Worm (Caenorhabditis elegans): Measurements from ENCODE around the gene pnk-4.

pnk-4 gene

DNA sequence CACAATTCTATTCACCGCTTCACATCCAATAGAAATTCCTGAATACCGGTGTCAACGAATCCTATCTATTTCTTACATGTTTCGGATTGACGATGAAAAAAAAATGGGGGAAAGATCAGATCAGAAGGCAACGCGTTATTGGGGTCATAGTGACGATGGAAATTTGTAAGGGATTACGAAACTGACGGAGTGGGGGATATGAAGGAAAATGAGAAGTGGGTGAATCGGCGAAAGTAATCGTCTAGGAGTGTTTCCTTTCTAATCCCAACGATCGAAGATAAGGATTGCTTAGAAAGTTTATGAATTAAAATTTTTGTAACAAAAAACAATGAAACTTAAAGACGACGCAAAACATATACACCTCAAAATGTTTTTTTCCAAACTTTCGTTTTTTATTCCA, 11.3 kb downstream of the pnk-4 start:
- TF ChIP-seq tbx-11 (GFP tag; IDR thresholded peaks at IDR 0.05) (no peak), B0310.2 (tag; optimal IDR thresholded peaks at IDR 0.05) (no peak), aly-1 (tag; optimal IDR thresholded peaks at IDR 0.05) (no peak), hnd-1 (tag; optimal IDR thresholded peaks at IDR 0.05) (no peak), tra-4 (tag; optimal IDR thresholded peaks at IDR 0.05) (no peak), ets-7 (tag; optimal IDR thresholded peaks at IDR 0.05) (no peak), flt-1 (GFP tag; IDR thresholded peaks at IDR 0.05) (no peak), ceh-36 (tag; optimal IDR thresholded peaks at IDR 0.05) (no peak), tbx-37 (GFP tag; conservative IDR thresholded peaks at IDR 0.05) (no peak), sea-1 (GFP tag; conservative IDR thresholded peaks at IDR 0.05) (no peak), F13C5.2 (tag; optimal IDR thresholded peaks at IDR 0.05) (no peak), ceh-13 (GFP tag; optimal IDR thresholded peaks at IDR 0.05) (no peak), hmbx-1 (tag; optimal IDR thresholded peaks at IDR 0.05) (no peak), ama-1 (optimal IDR thresholded peaks at IDR 0.05) (no peak), scrt-1 (GFP tag; IDR thresholded peaks at IDR 0.05) (no peak), pes-1 (GFP tag; IDR thresholded peaks at IDR 0.05) (no peak), hmg-4 (GFP tag; optimal IDR thresholded peaks at IDR 0.05) (no peak)

DNA sequence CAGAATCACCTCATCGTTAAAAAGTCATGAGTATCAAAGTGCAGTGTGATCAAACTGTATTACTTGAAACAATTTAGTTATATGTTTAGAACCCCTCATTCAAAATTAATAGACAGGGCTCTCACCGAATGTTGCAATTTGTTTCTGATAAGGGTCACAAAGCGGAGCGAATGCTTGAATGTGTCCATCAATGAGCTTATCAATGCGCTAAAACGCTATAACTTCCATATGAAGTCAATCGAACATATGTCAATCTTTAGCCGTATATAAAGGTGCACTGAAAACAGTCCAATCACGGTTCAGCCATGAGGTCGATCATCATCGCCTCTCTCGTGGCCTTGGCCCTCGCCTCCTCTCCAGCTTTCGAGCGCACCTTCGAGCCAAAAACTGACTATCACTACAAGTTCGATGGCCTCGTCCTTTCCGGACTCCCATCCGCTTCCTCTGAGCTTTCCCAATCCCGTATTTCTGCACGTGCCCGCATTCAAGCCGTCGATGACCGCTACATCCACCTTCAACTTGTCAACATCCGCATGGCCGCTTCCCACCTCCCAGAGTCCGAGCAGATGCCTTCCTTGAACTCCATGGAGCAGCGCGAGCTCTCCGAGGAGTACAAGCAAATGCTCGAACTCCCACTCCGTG, 13.2 kb downstream of the pnk-4 start, which contains the start of gene vit-2:
Gene vit-2, plus strand, starts transcription at position 305 of the 642 bp plus-strand sequence.
- TF ChIP-seq scrt-1 (GFP tag; IDR thresholded peaks at IDR 0.05) (no peak), ceh-36 (tag; optimal IDR thresholded peaks at IDR 0.05) (no peak), hnd-1 (tag; optimal IDR thresholded peaks at IDR 0.05) (no peak), aly-1 (tag; optimal IDR thresholded peaks at IDR 0.05) (no peak), ets-7 (tag; optimal IDR thresholded peaks at IDR 0.05) (no peak), hmbx-1 (tag; optimal IDR thresholded peaks at IDR 0.05) (no peak)

DNA sequence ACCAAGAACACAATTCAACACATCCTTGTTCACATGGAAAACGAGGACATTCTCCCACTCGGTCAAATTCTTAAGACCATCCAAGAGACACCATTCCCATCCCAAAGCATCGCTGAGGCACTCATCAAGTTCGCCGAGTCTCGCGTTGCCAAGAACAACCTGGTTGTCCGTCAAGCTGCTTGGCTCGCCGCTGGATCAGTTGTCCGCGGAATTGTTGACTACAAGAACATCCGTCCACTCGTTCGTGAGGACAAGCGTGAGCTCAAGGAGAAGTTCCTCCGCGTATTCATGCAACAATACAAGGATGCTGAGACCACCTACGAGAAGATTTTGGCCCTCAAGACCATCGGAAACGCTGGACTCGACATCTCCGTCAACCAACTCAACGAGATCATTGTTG, 14.7 kb downstream of the pnk-4 start:
- TF ChIP-seq pes-1 (GFP tag; IDR thresholded peaks at IDR 0.05) (no peak), hnd-1 (tag; optimal IDR thresholded peaks at IDR 0.05) (no peak), tbx-37 (GFP tag; conservative IDR thresholded peaks at IDR 0.05) (no peak), F13C5.2 (tag; optimal IDR thresholded peaks at IDR 0.05) (no peak), hmg-4 (GFP tag; optimal IDR thresholded peaks at IDR 0.05) (no peak), scrt-1 (GFP tag; IDR thresholded peaks at IDR 0.05) (no peak), sea-1 (GFP tag; conservative IDR thresholded peaks at IDR 0.05) (no peak), ama-1 (optimal IDR thresholded peaks at IDR 0.05) (no peak), B0310.2 (tag; optimal IDR thresholded peaks at IDR 0.05) (no peak), flt-1 (GFP tag; IDR thresholded peaks at IDR 0.05) (no peak), tbx-11 (GFP tag; IDR thresholded peaks at IDR 0.05) (no peak), hmbx-1 (tag; optimal IDR thresholded peaks at IDR 0.05) (no peak), ets-7 (tag; optimal IDR thresholded peaks at IDR 0.05) (no peak), aly-1 (tag; optimal IDR thresholded peaks at IDR 0.05) (no peak), ceh-13 (GFP tag; optimal IDR thresholded peaks at IDR 0.05) (no peak), tra-4 (tag; optimal IDR thresholded peaks at IDR 0.05) (no peak), ceh-36 (tag; optimal IDR thresholded peaks at IDR 0.05) (no peak)

DNA sequence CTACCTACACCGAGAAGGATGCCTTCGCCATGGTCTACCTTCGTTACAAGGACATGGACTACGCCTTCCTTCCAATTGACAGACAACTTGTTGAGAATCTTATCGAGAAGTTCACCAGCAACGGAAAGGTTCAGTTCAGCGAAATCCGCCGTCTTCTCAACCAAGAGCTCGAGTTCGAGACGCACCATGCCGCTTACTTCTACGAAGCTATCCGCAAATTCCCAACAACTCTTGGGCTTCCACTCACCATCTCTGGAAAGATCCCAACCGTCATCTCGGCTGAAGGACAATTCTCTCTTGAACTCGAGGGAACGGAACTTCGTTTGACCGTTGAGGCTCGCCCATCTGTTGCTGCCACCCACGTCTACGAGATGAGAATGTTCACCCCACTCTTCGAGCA, 15.8 kb downstream of the pnk-4 start:
- TF ChIP-seq hmg-4 (GFP tag; optimal IDR thresholded peaks at IDR 0.05) (no peak), tra-4 (tag; optimal IDR thresholded peaks at IDR 0.05) (no peak), tbx-37 (GFP tag; conservative IDR thresholded peaks at IDR 0.05) (no peak), flt-1 (GFP tag; IDR thresholded peaks at IDR 0.05) (no peak), ceh-13 (GFP tag; optimal IDR thresholded peaks at IDR 0.05) (no peak), aly-1 (tag; optimal IDR thresholded peaks at IDR 0.05) (no peak), ama-1 (optimal IDR thresholded peaks at IDR 0.05) (no peak), scrt-1 (GFP tag; IDR thresholded peaks at IDR 0.05) (no peak), tbx-11 (GFP tag; IDR thresholded peaks at IDR 0.05) (no peak), ets-7 (tag; optimal IDR thresholded peaks at IDR 0.05) (no peak), hnd-1 (tag; optimal IDR thresholded peaks at IDR 0.05) (no peak), ceh-36 (tag; optimal IDR thresholded peaks at IDR 0.05) (no peak), hmbx-1 (tag; optimal IDR thresholded peaks at IDR 0.05) (no peak)

DNA sequence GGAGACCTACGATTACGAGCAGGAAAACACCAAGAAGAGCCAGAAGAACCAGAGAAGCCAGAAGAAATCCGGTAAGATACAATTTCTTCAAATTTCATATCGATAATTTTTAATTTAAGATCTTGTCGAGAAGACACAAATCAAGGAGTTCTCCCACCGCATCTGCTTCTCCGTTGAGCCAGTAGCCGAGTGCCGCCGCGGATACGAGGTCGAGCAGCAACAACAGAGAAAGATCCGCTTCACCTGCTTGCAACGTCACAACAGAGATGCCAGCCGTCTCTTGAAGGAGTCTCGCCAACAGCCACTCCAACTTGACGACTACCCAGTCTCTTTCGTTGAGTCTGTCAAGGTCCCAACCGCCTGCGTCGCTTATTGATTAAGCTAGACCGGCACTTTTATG, 18.1 kb downstream of the pnk-4 start:
- no peak for TF ChIP-seq hnd-1 (tag; optimal IDR thresholded peaks at IDR 0.05)
- TF ChIP-seq hmg-4 (GFP tag; optimal IDR thresholded peaks at IDR 0.05) = no peak
- no peak for TF ChIP-seq F13C5.2 (tag; optimal IDR thresholded peaks at IDR 0.05)
- no peak for TF ChIP-seq tbx-37 (GFP tag; conservative IDR thresholded peaks at IDR 0.05)
- no peak for TF ChIP-seq ets-7 (tag; optimal IDR thresholded peaks at IDR 0.05)
- TF ChIP-seq ceh-13 (GFP tag; optimal IDR thresholded peaks at IDR 0.05) = no peak
- TF ChIP-seq pes-1 (GFP tag; IDR thresholded peaks at IDR 0.05) = no peak
- TF ChIP-seq hmbx-1 (tag; optimal IDR thresholded peaks at IDR 0.05) = no peak
- TF ChIP-seq B0310.2 (tag; optimal IDR thresholded peaks at IDR 0.05) = no peak
- TF ChIP-seq aly-1 (tag; optimal IDR thresholded peaks at IDR 0.05) = no peak

DNA sequence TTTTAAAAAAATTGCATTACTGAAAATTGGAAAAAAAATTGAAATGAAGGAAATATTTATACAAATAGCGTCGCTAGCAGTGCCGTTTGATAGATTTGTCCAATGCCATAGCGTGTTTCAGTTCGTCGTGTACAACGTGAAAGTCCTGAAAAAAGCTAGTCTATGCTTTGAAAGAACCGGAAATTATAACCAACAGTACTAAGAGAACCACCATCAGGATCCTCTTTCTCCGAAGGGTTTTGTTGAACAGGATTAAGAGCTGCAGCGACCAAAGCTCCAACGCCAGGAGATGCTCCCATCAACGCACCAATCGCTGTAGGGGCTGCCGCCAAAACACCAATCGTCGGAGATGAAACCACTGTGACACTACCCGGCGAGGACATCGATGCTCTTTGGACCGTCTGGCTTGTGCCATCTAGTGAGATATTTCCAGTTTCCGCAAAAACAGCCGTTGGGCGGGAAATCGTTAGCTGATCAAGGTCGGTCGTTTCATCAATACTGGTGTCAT, 18.6 kb downstream of the pnk-4 start:
- TF ChIP-seq ceh-13 (GFP tag; optimal IDR thresholded peaks at IDR 0.05) = no peak
- TF ChIP-seq hmbx-1 (tag; optimal IDR thresholded peaks at IDR 0.05) = no peak
- no peak for TF ChIP-seq aly-1 (tag; optimal IDR thresholded peaks at IDR 0.05)
- TF ChIP-seq pes-1 (GFP tag; IDR thresholded peaks at IDR 0.05) = no peak

DNA sequence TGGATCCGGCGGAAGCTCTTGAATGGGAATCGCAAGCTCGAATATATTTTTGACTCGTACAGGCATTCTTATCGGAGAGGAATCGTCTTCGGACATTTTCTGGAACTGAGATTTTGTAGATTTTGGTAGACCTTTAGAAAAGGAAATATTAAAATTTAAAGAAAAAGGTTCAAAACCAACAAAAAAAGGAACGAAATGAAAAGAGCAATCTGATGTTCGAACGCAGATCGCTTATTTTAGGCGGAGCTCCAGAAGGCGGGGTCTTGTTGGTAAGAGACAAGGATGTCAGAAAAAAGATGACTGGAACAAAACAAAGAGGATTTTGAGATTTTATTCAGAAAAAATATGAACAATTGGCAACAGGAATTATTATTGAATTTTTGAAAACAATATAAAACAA, 19.3 kb downstream of the pnk-4 start, which contains the start of gene C42D8.9:
Gene C42D8.9, minus strand, starts transcription at position 101 of the 400 bp plus-strand sequence.
- no peak for TF ChIP-seq aly-1 (tag; optimal IDR thresholded peaks at IDR 0.05)

DNA sequence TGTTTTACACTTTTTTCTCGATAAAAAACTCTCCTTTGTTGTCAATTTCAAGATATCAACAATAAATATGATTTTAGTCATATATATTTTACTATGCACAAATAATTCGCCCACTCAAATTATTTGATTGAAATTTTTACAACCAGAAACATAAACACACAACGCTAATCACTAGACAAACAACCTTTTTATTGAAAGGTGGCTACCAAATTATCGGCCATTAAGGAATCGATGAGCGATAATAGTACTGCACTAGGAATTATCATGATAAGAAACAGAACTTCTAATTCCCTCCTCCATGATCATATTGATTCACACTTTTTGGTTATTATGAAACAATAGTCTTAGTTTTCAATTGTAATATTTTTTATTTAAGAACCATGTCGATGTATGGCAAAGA, 21.5 kb downstream of the pnk-4 start, which contains the start of gene C42D8.1:
Gene C42D8.1, plus strand, starts transcription at position 377 of the 400 bp plus-strand sequence.
- TF ChIP-seq B0310.2 (tag; optimal IDR thresholded peaks at IDR 0.05) (no peak), F13C5.2 (tag; optimal IDR thresholded peaks at IDR 0.05) (no peak), ama-1 (optimal IDR thresholded peaks at IDR 0.05) (no peak), flt-1 (GFP tag; IDR thresholded peaks at IDR 0.05) (no peak), hnd-1 (tag; optimal IDR thresholded peaks at IDR 0.05) (no peak), hmbx-1 (tag; optimal IDR thresholded peaks at IDR 0.05) (no peak)

Measured in whole organism, early embryonic.